Worm (Caenorhabditis elegans) whole organism, L4 larva: Measurements from ENCODE around the gene ttc-17.

Experiments used
- F10B5.3 ChIP-seq: sonication (generic microtip); optimal IDR thresholded peaks from 2 replicates; lab custom pipeline; 2016; ENCODE audit warnings: mild to moderate bottlenecking, missing genetic modification characterization, missing compliant biosample characterization
- R02D3.7 ChIP-seq: fragments of 150-350 bp; sonication (generic microtip); optimal IDR thresholded peaks from 3 replicates; lab custom pipeline; 2014; ENCODE audit warnings: missing biosample characterization, missing genetic modification characterization
- T20F7.1 ChIP-seq: fragments of 200-800 bp; sonication (Bioruptor generic); optimal IDR thresholded peaks from 2 replicates; lab custom pipeline; 2018; ENCODE audit warnings: mild to moderate bottlenecking, missing genetic modification characterization, missing compliant biosample characterization
- Y48G9A.11 ChIP-seq: fragments of 200-800 bp; sonication (Bioruptor generic); IDR thresholded peaks from 2 replicates; pipeline ENCODE4 v1.3.6; 2022; ENCODE audit warnings: missing genetic modification reagents, missing genetic modification characterization, missing compliant biosample characterization
- Y5F2A.4 ChIP-seq: fragments of 200-800 bp; sonication (Bioruptor generic); optimal IDR thresholded peaks from 2 replicates; lab custom pipeline; 2018; ENCODE audit warnings: mild to moderate bottlenecking, missing genetic modification characterization, missing compliant biosample characterization
- aha-1 ChIP-seq: fragments of 150-350 bp; peaks from one replicate; lab custom pipeline; 2014; ENCODE audit warnings: missing biosample characterization, missing genetic modification characterization
- arid-1 ChIP-seq: fragments of 200-800 bp; sonication (Bioruptor generic); conservative IDR thresholded peaks from 2 replicates; pipeline ENCODE4 v1.3.6; 2022; ENCODE audit warnings: missing genetic modification reagents, missing genetic modification characterization, missing compliant biosample characterization
- ceh-20 ChIP-seq: fragments of 200-800 bp; sonication (Bioruptor generic); IDR thresholded peaks from 2 replicates; pipeline ENCODE4 v1.3.6; 2022; ENCODE audit warnings: missing genetic modification reagents, missing genetic modification characterization, missing compliant biosample characterization
- daf-8 ChIP-seq: fragments of 200-800 bp; sonication (Bioruptor generic); IDR thresholded peaks from 2 replicates; pipeline ENCODE4 v1.3.6; 2022; ENCODE audit warnings: missing genetic modification characterization, missing compliant biosample characterization
- dmd-6 ChIP-seq: fragments of 200-800 bp; sonication (Bioruptor generic); IDR thresholded peaks from 2 replicates; pipeline ENCODE4 v1.3.6; 2022; ENCODE audit warnings: missing genetic modification reagents, missing genetic modification characterization, missing compliant biosample characterization
- dmd-8 ChIP-seq: fragments of 200-800 bp; sonication (Bioruptor generic); IDR thresholded peaks from 2 replicates; pipeline ENCODE4 v1.3.6; 2022; ENCODE audit warnings: missing genetic modification characterization, missing compliant biosample characterization
- dmd-9 ChIP-seq: fragments of 200-800 bp; sonication (Bioruptor generic); IDR thresholded peaks from 2 replicates; pipeline ENCODE4 v1.3.6; 2022; ENCODE audit warnings: missing genetic modification reagents, missing genetic modification characterization, missing compliant biosample characterization
- dpl-1 ChIP-seq: fragments of 150-350 bp; optimal IDR thresholded peaks from 2 replicates; lab custom pipeline; 2014; ENCODE audit warnings: missing biosample characterization, missing genetic modification reagents, missing genetic modification characterization
- egl-27 ChIP-seq: sonication (generic microtip); optimal IDR thresholded peaks from 3 replicates; lab custom pipeline; 2017; ENCODE audit warnings: missing biosample characterization, missing genetic modification reagents, missing genetic modification characterization
- hif-1 ChIP-seq, 2 experiments: sonication (generic microtip); optimal IDR thresholded peaks; 2 replicates each; lab custom pipeline; 2016 to 2017; ENCODE audit warnings: missing compliant biosample characterization in 2 of 2, missing genetic modification characterization in 2 of 2, missing genetic modification reagents in 2 of 2, missing genotype in 2 of 2, mild to moderate bottlenecking in 1 of 2
- hlh-11 ChIP-seq: fragments of 200-800 bp; sonication (Bioruptor generic); optimal IDR thresholded peaks from 2 replicates; lab custom pipeline; 2018; ENCODE audit warnings: mild to moderate bottlenecking, missing genetic modification characterization, missing compliant biosample characterization
- hlh-30 ChIP-seq: sonication (generic microtip); optimal IDR thresholded peaks from 2 replicates; lab custom pipeline; 2017; ENCODE audit warnings: antibody characterized with exemption, mild to moderate bottlenecking, missing genetic modification characterization, missing compliant biosample characterization; ENCODE audit not compliant: insufficient read depth
- lin-38 ChIP-seq: fragments of 200-800 bp; sonication (Bioruptor generic); IDR thresholded peaks from 2 replicates; pipeline ENCODE4 v1.3.6; 2022; ENCODE audit warnings: missing genetic modification reagents, missing genetic modification characterization, missing compliant biosample characterization
- lir-3 ChIP-seq: sonication (generic microtip); optimal IDR thresholded peaks from 2 replicates; lab custom pipeline; 2016; ENCODE audit warnings: mild to moderate bottlenecking, missing genetic modification characterization, missing compliant biosample characterization
- lsy-2 ChIP-seq, 2 experiments: fragments of 150-350 bp in 1 of 2; sonication (generic microtip) in 1 of 2; optimal IDR thresholded peaks; 2 replicates each; lab custom pipeline; 2014 to 2017; ENCODE audit warnings: missing biosample characterization in 2 of 2, missing genetic modification characterization in 2 of 2
- madf-9 ChIP-seq: fragments of 200-800 bp; sonication (Bioruptor generic); conservative IDR thresholded peaks from 2 replicates; pipeline ENCODE4 v1.3.6; 2022; ENCODE audit warnings: missing genetic modification reagents, missing genetic modification characterization, missing compliant biosample characterization
- mdl-1 ChIP-seq, 2 experiments: fragments of 150-350 bp in 1 of 2; sonication (generic microtip) in 1 of 2; optimal IDR thresholded peaks; 2 replicates each; lab custom pipeline; 2014 to 2017; ENCODE audit warnings: missing biosample characterization in 2 of 2, missing genetic modification characterization in 2 of 2
- mxl-2 ChIP-seq: fragments of 200-800 bp; sonication (Bioruptor generic); conservative IDR thresholded peaks from 2 replicates; pipeline ENCODE4 v1.3.6; 2022; ENCODE audit warnings: missing genetic modification reagents, missing genetic modification characterization, missing compliant biosample characterization
- mxl-3 ChIP-seq: fragments of 200-800 bp; sonication (Bioruptor generic); optimal IDR thresholded peaks from 2 replicates; lab custom pipeline; 2018; ENCODE audit warnings: mild to moderate bottlenecking, missing genetic modification characterization, missing compliant biosample characterization
- nhr-111 ChIP-seq: fragments of 200-800 bp; sonication (Bioruptor generic); optimal IDR thresholded peaks from 2 replicates; lab custom pipeline; 2018; ENCODE audit warnings: mild to moderate bottlenecking, missing genetic modification characterization, missing compliant biosample characterization
- nhr-28 ChIP-seq: fragments of 150-350 bp; optimal IDR thresholded peaks from 2 replicates; lab custom pipeline; 2014; ENCODE audit warnings: missing biosample characterization, missing genetic modification characterization
- pha-4 ChIP-seq, 2 experiments: fragments of 150-350 bp in 1 of 2; fragments of 200-800 bp in 1 of 2; sonication (Bioruptor generic) in 1 of 2; IDR thresholded peaks in 1 of 2; optimal IDR thresholded peaks in 1 of 2; 2 replicates each; pipeline versions ENCODE4 v1.3.6 to Lab custom; 2014 to 2022; ENCODE audit warnings: missing genetic modification characterization in 2 of 2, missing genetic modification reagents in 2 of 2, missing biosample characterization in 1 of 2, missing compliant biosample characterization in 1 of 2
- php-3 ChIP-seq: fragments of 200-800 bp; sonication (Bioruptor generic); IDR thresholded peaks from 2 replicates; pipeline ENCODE4 v1.3.6; 2022; ENCODE audit warnings: missing genetic modification reagents, missing genetic modification characterization, missing compliant biosample characterization
- pqm-1 ChIP-seq: sonication (generic microtip); optimal IDR thresholded peaks from 2 replicates; lab custom pipeline; 2017; ENCODE audit warnings: missing biosample characterization, missing genetic modification characterization
- rbr-2 ChIP-seq: sonication (generic microtip); optimal IDR thresholded peaks from 2 replicates; lab custom pipeline; 2016; ENCODE audit warnings: missing genotype, missing genetic modification characterization, missing compliant biosample characterization
- saeg-2 ChIP-seq: fragments of 200-800 bp; sonication (Bioruptor generic); IDR thresholded peaks from 2 replicates; pipeline ENCODE4 v1.3.6; 2022; ENCODE audit warnings: missing genetic modification reagents, missing genetic modification characterization, missing compliant biosample characterization
- unc-130 ChIP-seq: sonication (generic microtip); optimal IDR thresholded peaks from 2 replicates; lab custom pipeline; 2016; ENCODE audit warnings: missing genetic modification reagents, missing genetic modification characterization, missing compliant biosample characterization
- unc-39 ChIP-seq: sonication (generic microtip); optimal IDR thresholded peaks from 2 replicates; lab custom pipeline; 2017; ENCODE audit warnings: missing biosample characterization, missing genetic modification characterization
- unc-62 ChIP-seq, 3 experiments: fragments of 150-350 bp in 1 of 3; sonication (generic microtip); optimal IDR thresholded peaks in 2 of 3; peaks in 1 of 3; 1 replicate in 1 of 3; 2 replicates in 2 of 3; lab custom pipeline; 2014 to 2017; ENCODE audit warnings: missing biosample characterization in 3 of 3, missing genetic modification characterization in 3 of 3, missing genetic modification reagents in 3 of 3, missing genotype in 1 of 3
- vab-7 ChIP-seq: fragments of 200-800 bp; sonication (Bioruptor generic); IDR thresholded peaks from 2 replicates; pipeline ENCODE4 v1.3.6; 2022; ENCODE audit warnings: missing genetic modification reagents, missing genetic modification characterization, missing compliant biosample characterization
- zfp-2 ChIP-seq: sonication (generic microtip); optimal IDR thresholded peaks from 2 replicates; lab custom pipeline; 2016; ENCODE audit warnings: mild to moderate bottlenecking, missing genetic modification characterization, missing compliant biosample characterization
- zip-2 ChIP-seq: fragments of 150-350 bp; optimal IDR thresholded peaks from 2 replicates; lab custom pipeline; 2014; ENCODE audit warnings: missing biosample characterization, missing genetic modification characterization
- ztf-7 ChIP-seq: fragments of 150-350 bp; optimal IDR thresholded peaks from 2 replicates; lab custom pipeline; 2014; ENCODE audit warnings: missing biosample characterization, missing genetic modification characterization

The ttc-17 gene

DNA sequence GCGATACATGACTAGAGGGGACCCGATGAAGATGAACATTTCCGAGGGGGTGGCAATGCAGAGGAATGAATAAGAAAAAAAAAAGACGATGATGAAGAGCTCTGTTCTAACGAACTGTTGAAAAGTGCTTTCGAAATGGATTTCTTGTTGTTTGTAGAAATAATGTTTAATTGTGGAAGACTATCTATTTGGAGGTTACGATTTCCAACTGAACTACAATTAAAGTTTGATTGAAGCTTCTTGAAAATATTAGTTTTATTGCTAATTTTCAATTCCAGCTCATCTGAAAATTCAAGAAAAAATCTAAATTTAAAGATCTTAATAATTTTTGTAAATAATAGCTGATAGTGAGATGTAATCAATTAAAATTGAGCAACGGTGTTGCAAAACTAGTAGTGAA lies 12.4 kb upstream of the ttc-17 start:
- TF ChIP-seq mdl-1 (tag; optimal IDR thresholded peaks at IDR 0.05; lab: Kevin White, UChicago), result no peak
- TF ChIP-seq aha-1 (tag; lab: Kevin White, UChicago), result peak; percentile 90
- TF ChIP-seq vab-7, result no peak

DNA sequence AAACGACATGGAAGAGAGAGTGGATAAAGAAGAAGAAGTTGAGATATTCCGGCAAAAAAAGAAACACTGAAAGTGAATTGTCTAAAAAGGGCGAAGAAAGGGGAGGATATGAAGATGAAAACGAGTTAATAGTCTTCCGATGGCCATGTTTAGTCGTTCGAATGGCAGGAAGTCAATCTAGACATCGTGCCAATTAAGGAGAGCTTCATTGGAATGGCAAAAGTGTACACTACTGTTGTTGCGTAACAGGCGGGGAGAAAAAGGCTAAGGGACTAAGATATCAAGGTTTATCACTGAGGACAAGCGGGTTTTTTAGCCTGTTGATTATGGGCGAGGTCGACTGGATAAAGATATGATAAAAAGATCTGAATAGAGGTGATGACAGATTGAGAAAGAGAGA lies 10.7 kb upstream of the ttc-17 start:
- TF ChIP-seq dmd-8 (GFP tag; lab: Robert Waterston, UW) (no peak), hlh-11 (tag; lab: Kevin White, UChicago) (peak; percentile 9), unc-62 (GFP tag; optimal IDR thresholded peaks at IDR 0.05 in 1 of 2; lab: Kevin White, UChicago) (peak in 1 of 2 experiments; percentile 92), unc-62 (tag; optimal IDR thresholded peaks at IDR 0.05; lab: Kevin White, UChicago) (no peak), mxl-3 (peak; percentile 13)

DNA sequence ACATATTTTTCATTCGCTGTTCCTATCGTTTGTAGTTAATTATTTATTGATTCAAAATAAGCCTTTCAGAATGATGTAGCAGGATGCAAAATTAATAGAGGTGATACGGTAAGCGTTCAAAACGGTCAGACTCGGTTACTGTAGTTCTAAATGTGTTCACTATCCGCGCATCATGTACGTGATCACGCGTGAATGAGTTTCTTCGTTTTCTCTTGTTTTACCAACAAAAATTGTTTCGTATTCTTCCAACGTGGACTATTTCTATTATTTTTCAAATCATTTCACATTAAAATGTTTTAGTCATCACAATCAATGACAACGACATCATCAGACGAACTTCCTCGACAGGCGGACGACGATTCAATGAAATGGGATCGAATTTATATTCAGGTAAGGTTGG lies 9.3 kb upstream of the ttc-17 start, which contains the start of gene gck-1:
gck-1 (plus strand) TSS at position 301 of the 400 bp plus-strand sequence.
- no peak for TF ChIP-seq arid-1 (GFP tag; lab: Robert Waterston, UW)
- no peak for TF ChIP-seq vab-7
- no peak for TF ChIP-seq zfp-2
- no peak for TF ChIP-seq dpl-1 (GFP tag; lab: Kevin White, UChicago)
- no peak for TF ChIP-seq lin-38
- TF ChIP-seq Y48G9A.11 (GFP tag; lab: Robert Waterston, UW), result no peak
- no peak for TF ChIP-seq mxl-2 (GFP tag; lab: Robert Waterston, UW)
- no peak for TF ChIP-seq pha-4 (GFP tag; IDR thresholded peaks at IDR 0.05; lab: Robert Waterston, UW)
- TF ChIP-seq pha-4 (tag; optimal IDR thresholded peaks at IDR 0.05; lab: Kevin White, UChicago), result no peak
- TF ChIP-seq zip-2 (tag; lab: Kevin White, UChicago), result no peak
- TF ChIP-seq T20F7.1 (GFP tag; lab: Kevin White, UChicago), result no peak
- no peak for TF ChIP-seq Y5F2A.4 (GFP tag; lab: Kevin White, UChicago)
- no peak for TF ChIP-seq ceh-20 (GFP tag; lab: Robert Waterston, UW)
- no peak for TF ChIP-seq saeg-2 (GFP tag; lab: Robert Waterston, UW)

DNA sequence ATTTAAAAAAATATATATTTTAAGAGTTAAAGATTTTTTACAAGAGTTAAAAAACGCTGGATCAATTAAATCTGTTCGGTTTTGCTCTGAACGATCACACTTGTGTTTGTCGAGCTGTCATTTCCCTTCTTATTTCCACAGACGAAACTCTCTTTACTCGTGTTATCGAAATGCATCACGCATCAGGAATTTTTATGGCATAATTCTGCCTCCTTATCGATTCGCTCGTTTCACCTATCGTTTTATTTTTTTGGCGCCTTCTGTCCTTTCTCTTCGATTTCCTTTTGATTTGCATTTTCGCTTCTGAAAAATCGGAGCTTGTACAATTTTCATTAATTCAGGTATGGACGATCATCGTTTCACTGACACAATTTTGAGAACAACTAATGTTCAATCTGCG lies 8.5 kb upstream of the ttc-17 start:
- TF ChIP-seq R02D3.7 (no peak), nhr-111 (GFP tag; lab: Kevin White, UChicago) (no peak), madf-9 (GFP tag; lab: Robert Waterston, UW) (no peak), unc-130 (GFP tag; lab: Kevin White, UChicago) (no peak), rbr-2 (tag; lab: Kevin White, UChicago) (no peak), hif-1 (tag; optimal IDR thresholded peaks at IDR 0.05; lab: Kevin White, UChicago) (no peak), nhr-28 (tag; lab: Kevin White, UChicago) (peak; percentile 17), vab-7 (no peak), egl-27 (tag; lab: Kevin White, UChicago) (no peak), dmd-6 (GFP tag; lab: Robert Waterston, UW) (0 out of 2 replicates have a peak, but pooled peaks have one; percentile 15), dmd-9 (GFP tag; lab: Robert Waterston, UW) (no peak), php-3 (peak; percentile 59), F10B5.3 (no peak), pqm-1 (tag; lab: Kevin White, UChicago) (peak; percentile 35), lir-3 (tag; lab: Kevin White, UChicago) (no peak), lsy-2 (tag; optimal IDR thresholded peaks at IDR 0.05; lab: Kevin White, UChicago) (no peak), unc-39 (tag; lab: Kevin White, UChicago) (no peak), daf-8 (no peak), ztf-7 (no peak), hlh-30 (tag; lab: Kevin White, UChicago) (peak; percentile 14)
